Fruit fly (Drosophila melanogaster): ENCODE results near the gene CG5612.

DNA sequence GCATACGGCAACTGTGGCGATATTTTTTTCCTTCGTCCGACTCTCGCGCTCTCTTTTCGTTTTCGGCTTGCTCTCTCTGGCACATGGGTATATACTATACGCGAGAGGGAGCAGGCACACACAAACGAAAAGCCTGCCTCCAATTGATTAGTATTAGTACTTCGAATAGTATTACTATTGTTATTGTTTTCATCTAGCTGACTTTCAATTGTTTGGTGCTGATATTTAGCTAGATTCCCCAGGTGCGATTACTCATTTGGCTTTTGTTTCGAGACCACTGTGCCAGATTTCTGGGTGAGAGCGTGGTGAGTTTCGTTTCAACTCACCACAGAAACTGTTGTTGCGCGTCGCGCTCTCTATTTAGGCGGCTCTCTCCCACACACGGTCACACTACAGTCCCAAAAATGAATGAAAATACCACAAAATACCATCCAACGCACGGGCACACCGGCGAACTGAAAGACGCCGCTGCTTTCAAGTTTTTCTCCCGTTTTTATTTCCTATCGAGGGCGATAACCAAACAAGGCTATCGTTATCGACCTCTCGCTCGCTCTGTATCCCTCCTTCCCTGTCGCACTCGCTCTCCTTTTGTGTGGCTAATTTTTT lies 44.4 kb downstream of the CG5612 start:
- TF ChIP-seq Gug (GFP tag; IDR thresholded peaks at IDR 0.05) = no peak
- peak; percentile 75 for TF ChIP-seq CG11762 (GFP tag; optimal IDR thresholded peaks at IDR 0.05; ENCODE audit: insufficient read depth)
- TF ChIP-seq CG6276 (GFP tag; optimal IDR thresholded peaks at IDR 0.05) = peak; percentile 83
- TF ChIP-seq net (GFP tag; optimal IDR thresholded peaks at IDR 0.05) = peak; percentile 87
- TF ChIP-seq Hr39 (GFP tag; optimal IDR thresholded peaks at IDR 0.05) = peak; percentile 59
- peak; percentile 79 for TF ChIP-seq Sox14 (GFP tag; optimal IDR thresholded peaks at IDR 0.05)
- TF ChIP-seq CG15336 (GFP tag; IDR thresholded peaks at IDR 0.05) = no peak
